Fruit fly (Drosophila melanogaster) whole organism, wandering third instar larva: ENCODE results near the gene Muc68Ca.

Experiments
- Abd-B ChIP-seq: fragments of >200 bp; optimal IDR thresholded peaks from 2 replicates; lab custom pipeline; 2017; ENCODE audit warnings: missing biosample characterization, missing genetic modification characterization
- CG32264 ChIP-seq: fragments of 200-800 bp; sonication (Bioruptor generic); optimal IDR thresholded peaks from 2 replicates; lab custom pipeline; 2016; ENCODE audit warnings: missing biosample characterization, missing genetic modification characterization
- CG9705 ChIP-seq: fragments of 200-800 bp; sonication (Bioruptor generic); optimal IDR thresholded peaks from 2 replicates; lab custom pipeline; 2018; ENCODE audit warnings: missing biosample characterization, mild to moderate bottlenecking, missing genetic modification characterization
- CrebA ChIP-seq: fragments of 200-800 bp; sonication (Bioruptor generic); optimal IDR thresholded peaks from 2 replicates; lab custom pipeline; 2016; ENCODE audit warnings: missing biosample characterization, mild to moderate bottlenecking, missing genetic modification characterization, borderline replicate concordance
- Dfd ChIP-seq: fragments of >200 bp; optimal IDR thresholded peaks from 2 replicates; lab custom pipeline; 2017; ENCODE audit warnings: missing biosample characterization, missing genetic modification characterization
- Dif ChIP-seq: fragments of 200-275, 200-300 bp; sonication (Bioruptor generic); optimal IDR thresholded peaks from 2 replicates; lab custom pipeline; 2018; ENCODE audit warnings: missing biosample characterization, missing genetic modification characterization; ENCODE audit not compliant: partially characterized antibody
- HLH106 ChIP-seq: fragments of 200-800 bp; optimal IDR thresholded peaks from 3 replicates; lab custom pipeline; 2019; ENCODE audit warnings: missing biosample characterization, mild to moderate bottlenecking, missing genetic modification characterization, moderate library complexity
- Hnf4 ChIP-seq: fragments of 200-800 bp; sonication (Bioruptor generic); optimal IDR thresholded peaks from 2 replicates; lab custom pipeline; 2016; ENCODE audit warnings: missing biosample characterization, mild to moderate bottlenecking, missing genetic modification characterization
- Hr83 ChIP-seq: fragments of 200-300 bp; sonication (Bioruptor generic); optimal IDR thresholded peaks from 2 replicates; lab custom pipeline; 2016; ENCODE audit warnings: missing biosample characterization, mild to moderate bottlenecking, missing genetic modification characterization, moderate library complexity; ENCODE audit not compliant: poor library complexity, severe bottlenecking
- Jra ChIP-seq: sonication (Bioruptor generic); optimal IDR thresholded peaks from 2 replicates; lab custom pipeline; 2016; ENCODE audit warnings: missing biosample characterization, missing genetic modification characterization
- Mio ChIP-seq: sonication (Bioruptor generic); optimal IDR thresholded peaks from 2 replicates; lab custom pipeline; 2016; ENCODE audit warnings: missing biosample characterization, missing genetic modification characterization
- Myc ChIP-seq: fragments of >200 bp; optimal IDR thresholded peaks from 2 replicates; lab custom pipeline; 2017
- N ChIP-seq: fragments of >200 bp; optimal IDR thresholded peaks from 2 replicates; lab custom pipeline; 2018; ENCODE audit warnings: missing biosample characterization, missing external identifiers, missing genetic modification characterization
- OdsH ChIP-seq: fragments of 200-800 bp; sonication (Bioruptor generic); optimal IDR thresholded peaks from 2 replicates; lab custom pipeline; 2016; ENCODE audit warnings: missing biosample characterization, mild to moderate bottlenecking, missing genetic modification characterization
- Rel ChIP-seq, 2 experiments: fragments of 200-800 bp; sonication (Bioruptor generic) in 1 of 2; optimal IDR thresholded peaks; 2 replicates in 1 of 2; 3 replicates in 1 of 2; lab custom pipeline; 2016 to 2019; ENCODE audit warnings: mild to moderate bottlenecking in 2 of 2, missing biosample characterization in 2 of 2, missing genetic modification characterization in 2 of 2, moderate library complexity in 1 of 2
- Sp1 ChIP-seq: fragments of 200-800 bp; sonication (Bioruptor generic); optimal IDR thresholded peaks from 3 replicates; lab custom pipeline; 2019; ENCODE audit warnings: missing biosample characterization, mild to moderate bottlenecking, missing genetic modification characterization, moderate library complexity
- Vsx2 ChIP-seq: fragments of 200-300, 225-300 bp; sonication (Bioruptor generic); optimal IDR thresholded peaks from 2 replicates; lab custom pipeline; 2018; ENCODE audit warnings: missing biosample characterization, missing genetic modification characterization; ENCODE audit not compliant: partially characterized antibody
- br ChIP-seq: fragments of 200-800 bp; sonication (Bioruptor generic); optimal IDR thresholded peaks from 2 replicates; lab custom pipeline; 2016; ENCODE audit warnings: missing biosample characterization, missing genetic modification characterization
- dl ChIP-seq, 2 experiments: fragments of 175-275, 200-275 bp in 1 of 2; fragments of 200-275 bp in 1 of 2; sonication (Bioruptor generic); optimal IDR thresholded peaks; lab custom pipeline; 2018; ENCODE audit warnings: mild to moderate bottlenecking in 2 of 2, missing biosample characterization in 2 of 2, missing genetic modification characterization in 2 of 2, moderate library complexity in 2 of 2; ENCODE audit not compliant: partially characterized antibody in 2 of 2, insufficient read depth in 1 of 2
- dmrt93B ChIP-seq: fragments of 200-800 bp; sonication (Bioruptor generic); optimal IDR thresholded peaks from 2 replicates; lab custom pipeline; 2018; ENCODE audit warnings: missing biosample characterization, mild to moderate bottlenecking, missing genetic modification characterization
- dsf ChIP-seq: sonication (Bioruptor generic); optimal IDR thresholded peaks from 2 replicates; lab custom pipeline; 2016; ENCODE audit warnings: missing biosample characterization, missing genetic modification characterization, borderline replicate concordance
- ey ChIP-seq: fragments of 200-800 bp; sonication (Bioruptor generic); optimal IDR thresholded peaks from 2 replicates; lab custom pipeline; 2016; ENCODE audit warnings: missing biosample characterization, missing genetic modification characterization
- foxo ChIP-seq, 2 experiments: fragments of 200-800 bp; sonication (Bioruptor generic); optimal IDR thresholded peaks; 2 replicates in 1 of 2; 3 replicates in 1 of 2; lab custom pipeline; 2016 to 2017; ENCODE audit warnings: missing biosample characterization in 2 of 2, missing genetic modification characterization in 2 of 2
- fru ChIP-seq: fragments of 200-800 bp; sonication (Bioruptor generic); optimal IDR thresholded peaks from 3 replicates; lab custom pipeline; 2016; ENCODE audit warnings: missing biosample characterization, mild to moderate bottlenecking, missing genetic modification characterization
- h ChIP-seq: fragments of 200-800 bp; sonication (Bioruptor generic); optimal IDR thresholded peaks from 3 replicates; lab custom pipeline; 2016; ENCODE audit warnings: missing biosample characterization, mild to moderate bottlenecking, missing genetic modification characterization
- jim ChIP-seq: fragments of 175-275, 200-325 bp; sonication (Bioruptor generic); optimal IDR thresholded peaks from 2 replicates; lab custom pipeline; 2016; ENCODE audit warnings: missing biosample characterization, mild to moderate bottlenecking, missing genetic modification characterization
- pan ChIP-seq: fragments of >200 bp; optimal IDR thresholded peaks from 2 replicates; lab custom pipeline; 2017
- psq ChIP-seq: fragments of 200-800 bp; sonication (Bioruptor generic); optimal IDR thresholded peaks from 3 replicates; lab custom pipeline; 2017; ENCODE audit warnings: missing biosample characterization, mild to moderate bottlenecking, missing genetic modification characterization, moderate library complexity
- rgr ChIP-seq: fragments of 200-800 bp; sonication (Bioruptor generic); optimal IDR thresholded peaks from 3 replicates; lab custom pipeline; 2016; ENCODE audit warnings: missing biosample characterization, mild to moderate bottlenecking, missing genetic modification characterization
- sage ChIP-seq: fragments of 200-800 bp; sonication (Bioruptor generic); optimal IDR thresholded peaks from 2 replicates; lab custom pipeline; 2016; ENCODE audit warnings: missing biosample characterization, mild to moderate bottlenecking, missing genetic modification characterization
- tai ChIP-seq: sonication (Bioruptor generic); optimal IDR thresholded peaks from 2 replicates; lab custom pipeline; 2016; ENCODE audit warnings: missing biosample characterization, missing genetic modification characterization
- usp ChIP-seq: fragments of >200 bp; optimal IDR thresholded peaks from 2 replicates; lab custom pipeline; 2017; ENCODE audit warnings: missing biosample characterization, missing genetic modification characterization
- woc ChIP-seq: sonication (Bioruptor generic); optimal IDR thresholded peaks from 2 replicates; lab custom pipeline; 2016; ENCODE audit warnings: missing biosample characterization, mild to moderate bottlenecking, missing genetic modification characterization

The Muc68Ca gene

dm6 chr3L:11599255-11599654, 20.6 kb downstream of the Muc68Ca start:
- TF ChIP-seq Sp1 (GFP tag; lab: Kevin White, UChicago): peak; percentile 30
- no peak for TF ChIP-seq dl (GFP tag; optimal IDR thresholded peaks at IDR 0.05; lab: Kevin White, UChicago; ENCODE audit: insufficient read depth in 1 of 2, partially characterized antibody in 2 of 2)
- peak in 1 of 2 experiments; percentile 32 for TF ChIP-seq foxo (GFP tag; optimal IDR thresholded peaks at IDR 0.05; lab: Kevin White, UChicago)
- TF ChIP-seq Dif: no peak
- TF ChIP-seq Dfd (GFP tag; lab: Kevin White, UChicago): no peak
- no peak for TF ChIP-seq ey (GFP tag; lab: Kevin White, UChicago)
- TF ChIP-seq OdsH (GFP tag; lab: Kevin White, UChicago): no peak
- TF ChIP-seq Hnf4: no peak
- TF ChIP-seq br (GFP tag; lab: Kevin White, UChicago): no peak
- TF ChIP-seq CrebA (GFP tag; lab: Kevin White, UChicago): no peak
- no peak for TF ChIP-seq psq (GFP tag; lab: Kevin White, UChicago)
- no peak for TF ChIP-seq fru (GFP tag; lab: Kevin White, UChicago)
- TF ChIP-seq CG9705: no peak
- no peak for TF ChIP-seq CG32264 (GFP tag; lab: Kevin White, UChicago)
- TF ChIP-seq dmrt93B: no peak
- TF ChIP-seq N (GFP tag; lab: Kevin White, UChicago): no peak
- no peak for TF ChIP-seq woc (GFP tag; lab: Kevin White, UChicago)
- no peak for TF ChIP-seq Hr83 (GFP tag; lab: Kevin White, UChicago)
- TF ChIP-seq tai (GFP tag; lab: Kevin White, UChicago): no peak
- no peak for TF ChIP-seq dsf
- TF ChIP-seq HLH106: peak; percentile 32
- TF ChIP-seq rgr (GFP tag; lab: Kevin White, UChicago): peak; percentile 3
- no peak for TF ChIP-seq jim (GFP tag; lab: Kevin White, UChicago)
- no peak for TF ChIP-seq Vsx2 (GFP tag; lab: Kevin White, UChicago)
- TF ChIP-seq usp (GFP tag; lab: Kevin White, UChicago): no peak
- TF ChIP-seq h (GFP tag; lab: Kevin White, UChicago): no peak
- no peak for TF ChIP-seq Mio
- no peak for TF ChIP-seq Abd-B (GFP tag; lab: Kevin White, UChicago)
- no peak for TF ChIP-seq sage (GFP tag; lab: Kevin White, UChicago)
- TF ChIP-seq Jra (GFP tag; lab: Kevin White, UChicago): no peak
- no peak for TF ChIP-seq pan (lab: Kevin White, UChicago)
- TF ChIP-seq Myc (lab: Kevin White, UChicago): no peak
- TF ChIP-seq Rel (GFP tag; optimal IDR thresholded peaks at IDR 0.05; lab: Kevin White, UChicago): no peak
- no peak for TF ChIP-seq Rel (tag; optimal IDR thresholded peaks at IDR 0.05; lab: Kevin White, UChicago)
- TF ChIP-seq, all 38 proteins: peak for 4

dm6 chr3L:11596585-11597252, 23.2 kb downstream of the Muc68Ca start, which contains the start of gene CG7368:
CG7368 (plus strand) TSS chr3L:11597202.
- TF ChIP-seq CG9705: no peak
- TF ChIP-seq Sp1 (GFP tag; lab: Kevin White, UChicago): no peak
- TF ChIP-seq sage (GFP tag; lab: Kevin White, UChicago): no peak
- TF ChIP-seq CG32264 (GFP tag; lab: Kevin White, UChicago): no peak
- TF ChIP-seq dl (GFP tag; optimal IDR thresholded peaks at IDR 0.05; lab: Kevin White, UChicago; ENCODE audit: insufficient read depth in 1 of 2, partially characterized antibody in 2 of 2): peak in 1 of 2 experiments; percentile 2
- no peak for TF ChIP-seq CrebA (GFP tag; lab: Kevin White, UChicago)

dm6 chr3L:11593778-11594177, 26.1 kb downstream of the Muc68Ca start:
- TF ChIP-seq HLH106 (peak; percentile 23), Sp1 (GFP tag; lab: Kevin White, UChicago) (peak; percentile 52), foxo (GFP tag; optimal IDR thresholded peaks at IDR 0.05; lab: Kevin White, UChicago) (peak in 1 of 2 experiments; percentile 18), rgr (GFP tag; lab: Kevin White, UChicago) (no peak), psq (GFP tag; lab: Kevin White, UChicago) (no peak)
